Worm (Caenorhabditis elegans) whole organism, L4 larva: Measurements from ENCODE around the gene nlp-52.

Experiments
- F26F4.8 ChIP-seq: fragments of 200-800 bp; sonication (Bioruptor generic); conservative IDR thresholded peaks from 2 replicates; pipeline ENCODE4 v1.3.6; 2022; ENCODE audit warnings: missing genetic modification characterization, missing compliant biosample characterization
- ZK337.2 ChIP-seq: fragments of 200-800 bp; sonication (Bioruptor generic); IDR thresholded peaks from 2 replicates; pipeline ENCODE4 v1.3.6; 2022; ENCODE audit warnings: missing genetic modification reagents, missing genetic modification characterization, missing compliant biosample characterization
- aha-1 ChIP-seq: fragments of 150-350 bp; peaks from one replicate; lab custom pipeline; 2014; ENCODE audit warnings: missing biosample characterization, missing genetic modification characterization
- aly-2 ChIP-seq: sonication (generic microtip); optimal IDR thresholded peaks from 2 replicates; lab custom pipeline; 2018; ENCODE audit warnings: missing biosample characterization, missing genetic modification characterization
- arid-1 ChIP-seq: fragments of 200-800 bp; sonication (Bioruptor generic); conservative IDR thresholded peaks from 2 replicates; pipeline ENCODE4 v1.3.6; 2022; ENCODE audit warnings: missing genetic modification reagents, missing genetic modification characterization, missing compliant biosample characterization
- ceh-32 ChIP-seq: sonication (generic microtip); optimal IDR thresholded peaks from 2 replicates; lab custom pipeline; 2016; ENCODE audit warnings: mild to moderate bottlenecking, missing genetic modification characterization, missing compliant biosample characterization; ENCODE audit not compliant: poor library complexity
- ceh-62 ChIP-seq: sonication (generic microtip); optimal IDR thresholded peaks from 2 replicates; lab custom pipeline; 2017; ENCODE audit warnings: missing biosample characterization, missing genetic modification characterization
- ces-1 ChIP-seq: fragments of 150-350 bp; sonication (generic microtip); optimal IDR thresholded peaks from 4 replicates; lab custom pipeline; 2014; ENCODE audit warnings: missing biosample characterization, missing genetic modification reagents, missing genetic modification characterization
- ctbp-1 ChIP-seq: fragments of 200-800 bp; sonication (Bioruptor generic); IDR thresholded peaks from 2 replicates; pipeline ENCODE4 v1.3.6; 2022; ENCODE audit warnings: missing genetic modification reagents, missing genetic modification characterization, missing compliant biosample characterization
- daf-16 ChIP-seq, 3 experiments: sonication (generic microtip); optimal IDR thresholded peaks; 2 replicates each; lab custom pipeline; 2016 to 2017; ENCODE audit warnings: missing genetic modification characterization in 3 of 3, missing genetic modification reagents in 3 of 3, mild to moderate bottlenecking in 2 of 3, missing compliant biosample characterization in 2 of 3, missing biosample characterization in 1 of 3, moderate library complexity in 1 of 3
- dmd-9 ChIP-seq: fragments of 200-800 bp; sonication (Bioruptor generic); IDR thresholded peaks from 2 replicates; pipeline ENCODE4 v1.3.6; 2022; ENCODE audit warnings: missing genetic modification reagents, missing genetic modification characterization, missing compliant biosample characterization
- dpl-1 ChIP-seq: fragments of 150-350 bp; optimal IDR thresholded peaks from 2 replicates; lab custom pipeline; 2014; ENCODE audit warnings: missing biosample characterization, missing genetic modification reagents, missing genetic modification characterization
- dve-1 ChIP-seq: sonication (generic microtip); optimal IDR thresholded peaks from 2 replicates; lab custom pipeline; 2017; ENCODE audit warnings: antibody characterized with exemption, mild to moderate bottlenecking, missing genetic modification characterization, missing compliant biosample characterization; ENCODE audit not compliant: insufficient read depth
- egl-27 ChIP-seq: sonication (generic microtip); optimal IDR thresholded peaks from 3 replicates; lab custom pipeline; 2017; ENCODE audit warnings: missing biosample characterization, missing genetic modification reagents, missing genetic modification characterization
- hlh-11 ChIP-seq: fragments of 200-800 bp; sonication (Bioruptor generic); optimal IDR thresholded peaks from 2 replicates; lab custom pipeline; 2018; ENCODE audit warnings: mild to moderate bottlenecking, missing genetic modification characterization, missing compliant biosample characterization
- hmg-1.1 ChIP-seq: fragments of 200-800 bp; sonication (Bioruptor generic); IDR thresholded peaks from 2 replicates; pipeline ENCODE4 v1.3.6; 2022; ENCODE audit warnings: missing genetic modification reagents, missing genetic modification characterization, missing compliant biosample characterization
- lin-13 ChIP-seq: fragments of 150-350 bp; optimal IDR thresholded peaks from 2 replicates; lab custom pipeline; 2014; ENCODE audit warnings: missing biosample characterization, missing genetic modification reagents, missing genetic modification characterization
- lin-29 ChIP-seq: fragments of 200-800 bp; sonication (Bioruptor generic); IDR thresholded peaks from 2 replicates; pipeline ENCODE4 v1.3.6; 2022; ENCODE audit warnings: missing genetic modification reagents, missing genetic modification characterization, missing compliant biosample characterization
- lin-39 ChIP-seq: fragments of 150-350 bp; optimal IDR thresholded peaks from 2 replicates; lab custom pipeline; 2014; ENCODE audit warnings: missing biosample characterization, missing genetic modification reagents, missing genetic modification characterization
- mep-1 ChIP-seq: fragments of 150-350 bp; sonication (generic microtip); optimal IDR thresholded peaks from 3 replicates; lab custom pipeline; 2014; ENCODE audit warnings: missing biosample characterization, missing genetic modification characterization
- mxl-3 ChIP-seq: fragments of 200-800 bp; sonication (Bioruptor generic); optimal IDR thresholded peaks from 2 replicates; lab custom pipeline; 2018; ENCODE audit warnings: mild to moderate bottlenecking, missing genetic modification characterization, missing compliant biosample characterization
- nhr-111 ChIP-seq: fragments of 200-800 bp; sonication (Bioruptor generic); optimal IDR thresholded peaks from 2 replicates; lab custom pipeline; 2018; ENCODE audit warnings: mild to moderate bottlenecking, missing genetic modification characterization, missing compliant biosample characterization
- nhr-25 ChIP-seq: sonication (generic microtip); optimal IDR thresholded peaks from 2 replicates; lab custom pipeline; 2017; ENCODE audit warnings: missing genetic modification characterization, mild to moderate bottlenecking, missing compliant biosample characterization, antibody characterized with exemption, moderate library complexity, borderline replicate concordance; ENCODE audit not compliant: insufficient read depth
- nhr-41 ChIP-seq: fragments of 200-800 bp; sonication (Bioruptor generic); IDR thresholded peaks from 2 replicates; pipeline ENCODE4 v1.3.6; 2022; ENCODE audit warnings: missing genetic modification reagents, missing genetic modification characterization, missing compliant biosample characterization
- nhr-42 ChIP-seq: fragments of 200-800 bp; sonication (Bioruptor generic); IDR thresholded peaks from 2 replicates; pipeline ENCODE4 v1.3.6; 2022; ENCODE audit warnings: missing genetic modification characterization, missing compliant biosample characterization
- nhr-48 ChIP-seq: sonication (generic microtip); optimal IDR thresholded peaks from 2 replicates; lab custom pipeline; 2016; ENCODE audit warnings: mild to moderate bottlenecking, missing genetic modification characterization, missing compliant biosample characterization
- nhr-6 ChIP-seq: fragments of 150-350 bp; optimal IDR thresholded peaks from 2 replicates; lab custom pipeline; 2014; ENCODE audit warnings: missing biosample characterization, missing genetic modification characterization
- nhr-77 ChIP-seq: fragments of 150-350 bp; optimal IDR thresholded peaks from 2 replicates; lab custom pipeline; 2014; ENCODE audit warnings: missing biosample characterization, missing genetic modification characterization
- pqm-1 ChIP-seq: sonication (generic microtip); optimal IDR thresholded peaks from 2 replicates; lab custom pipeline; 2017; ENCODE audit warnings: missing biosample characterization, missing genetic modification characterization
- set-16 ChIP-seq: fragments of 200-800 bp; sonication (Bioruptor generic); IDR thresholded peaks from 2 replicates; pipeline ENCODE4 v1.3.6; 2022; ENCODE audit warnings: missing genetic modification reagents, missing genetic modification characterization, missing compliant biosample characterization
- unc-39 ChIP-seq: sonication (generic microtip); optimal IDR thresholded peaks from 2 replicates; lab custom pipeline; 2017; ENCODE audit warnings: missing biosample characterization, missing genetic modification characterization
- unc-62 ChIP-seq, 3 experiments: fragments of 150-350 bp in 1 of 3; sonication (generic microtip); optimal IDR thresholded peaks in 2 of 3; peaks in 1 of 3; 1 replicate in 1 of 3; 2 replicates in 2 of 3; lab custom pipeline; 2014 to 2017; ENCODE audit warnings: missing biosample characterization in 3 of 3, missing genetic modification characterization in 3 of 3, missing genetic modification reagents in 3 of 3, missing genotype in 1 of 3
- zip-11 ChIP-seq: fragments of 200-800 bp; sonication (Bioruptor generic); IDR thresholded peaks from 2 replicates; pipeline ENCODE4 v1.3.6; 2022; ENCODE audit warnings: missing genetic modification characterization, missing compliant biosample characterization
- ztf-11 ChIP-seq: fragments of 150-350 bp; optimal IDR thresholded peaks from 2 replicates; lab custom pipeline; 2014; ENCODE audit warnings: missing biosample characterization, missing genetic modification characterization
- ztf-7 ChIP-seq: fragments of 150-350 bp; optimal IDR thresholded peaks from 2 replicates; lab custom pipeline; 2014; ENCODE audit warnings: missing biosample characterization, missing genetic modification characterization

nlp-52 gene

ce11 chrIII:761476-761875 lies at the start of gene nlp-52:
TSS of gene nlp-52 (plus strand) at chrIII:761776.
- TF ChIP-seq hlh-11 (tag; lab: Kevin White, UChicago), result no peak
- TF ChIP-seq ztf-7, result no peak

ce11 chrIII:724819-725218 lies 36.8 kb upstream of the nlp-52 start, which contains the start of gene flp-24:
TSS of gene flp-24 (plus strand) at chrIII:725119.
- TF ChIP-seq aha-1, result peak; percentile 30
- no peak for TF ChIP-seq nhr-41 (GFP tag; lab: Robert Waterston, UW)

ce11 chrIII:728074-728473 lies 33.5 kb upstream of the nlp-52 start:
- 0 out of 2 replicates have a peak, but pooled peaks have one; percentile 9 for TF ChIP-seq ctbp-1 (GFP tag; lab: Robert Waterston, UW)
- TF ChIP-seq set-16 (GFP tag; lab: Robert Waterston, UW), result peak; percentile 81
- TF ChIP-seq ceh-62 (tag; lab: Kevin White, UChicago), result no peak
- peak in 1 of 2 experiments; percentile 17 for TF ChIP-seq unc-62 (GFP tag; optimal IDR thresholded peaks at IDR 0.05 in 1 of 2; lab: Kevin White, UChicago)
- TF ChIP-seq unc-62 (tag; optimal IDR thresholded peaks at IDR 0.05; lab: Kevin White, UChicago), result no peak
- TF ChIP-seq, all 104 proteins: peak for 3

- TF ChIP-seq mxl-3 (GFP tag; lab: Kevin White, UChicago) (no peak), unc-62 (GFP tag; optimal IDR thresholded peaks at IDR 0.05 in 1 of 2; lab: Kevin White, UChicago) (peak in 1 of 2 experiments; percentile 96), unc-62 (tag; optimal IDR thresholded peaks at IDR 0.05; lab: Kevin White, UChicago) (no peak)
Observed at ce11 chrIII:728694-729093, 32.9 kb upstream of the nlp-52 start.

ce11 chrIII:740382-740781 lies 21.2 kb upstream of the nlp-52 start, which contains the start of gene idpp-1:
TSS of gene idpp-1 (plus strand) at chrIII:740682.
- no peak for TF ChIP-seq lin-29 (GFP tag; lab: Robert Waterston, UW)
- no peak for TF ChIP-seq zip-11 (GFP tag; lab: Robert Waterston, UW)
- no peak for TF ChIP-seq nhr-48
- TF ChIP-seq hlh-11 (tag; lab: Kevin White, UChicago), result no peak
- TF ChIP-seq egl-27, result no peak
- TF ChIP-seq arid-1, result no peak
- TF ChIP-seq F26F4.8 (GFP tag; lab: Robert Waterston, UW), result no peak
- TF ChIP-seq hmg-1.1 (GFP tag; lab: Robert Waterston, UW), result no peak
- TF ChIP-seq lin-39, result no peak
- no peak for TF ChIP-seq mep-1 (tag; lab: Kevin White, UChicago)
- TF ChIP-seq ces-1, result no peak
- TF ChIP-seq aly-2, result no peak
- no peak for TF ChIP-seq daf-16 (GFP tag; optimal IDR thresholded peaks at IDR 0.05; lab: Kevin White, UChicago)
- TF ChIP-seq daf-16 (tag; optimal IDR thresholded peaks at IDR 0.05; lab: Kevin White, UChicago), result no peak
- TF ChIP-seq nhr-25 (tag; lab: Kevin White, UChicago), result no peak
- TF ChIP-seq ztf-11 (tag; lab: Kevin White, UChicago), result no peak
- no peak for TF ChIP-seq nhr-77
- TF ChIP-seq dmd-9, result no peak
- no peak for TF ChIP-seq ZK337.2 (GFP tag; lab: Robert Waterston, UW)
- no peak for TF ChIP-seq dpl-1

- TF ChIP-seq nhr-42 (no peak), nhr-6 (tag; lab: Kevin White, UChicago) (no peak), ceh-32 (tag; lab: Kevin White, UChicago) (no peak), nhr-111 (no peak), pqm-1 (tag; lab: Kevin White, UChicago) (no peak), unc-39 (tag; lab: Kevin White, UChicago) (no peak), lin-13 (no peak), lin-29 (GFP tag; lab: Robert Waterston, UW) (no peak), dve-1 (tag; lab: Kevin White, UChicago) (no peak)
- TF ChIP-seq, all 104 proteins: peak for 0
Observed at ce11 chrIII:744459-744858, 17.1 kb upstream of the nlp-52 start.
